Worm (Caenorhabditis elegans): ENCODE data around the gene Y110A2AL.5.

- no peak for TF ChIP-seq ztf-4 (tag; optimal IDR thresholded peaks at IDR 0.05)
- no peak for TF ChIP-seq ama-1 (optimal IDR thresholded peaks at IDR 0.05)
- TF ChIP-seq aly-2 (tag; optimal IDR thresholded peaks at IDR 0.05): no peak
- TF ChIP-seq snpc-4 (tag; optimal IDR thresholded peaks at IDR 0.05): no peak
- TF ChIP-seq unc-39 (tag; optimal IDR thresholded peaks at IDR 0.05): no peak
- TF ChIP-seq skn-1 (tag; optimal IDR thresholded peaks at IDR 0.05): no peak
- no peak for TF ChIP-seq lin-39 (tag; optimal IDR thresholded peaks at IDR 0.05)
- TF ChIP-seq ceh-82 (tag; optimal IDR thresholded peaks at IDR 0.05): no peak
- TF ChIP-seq zag-1 (tag; optimal IDR thresholded peaks at IDR 0.05): no peak
- TF ChIP-seq fkh-10 (GFP tag; optimal IDR thresholded peaks at IDR 0.05): no peak
These were observed 30.0 kb downstream of the Y110A2AL.5 start, which contains the start of gene sqv-2 for ce11 chrII:2894295-2894694.
